Worm (Caenorhabditis elegans) whole organism, late embryonic: ENCODE data around the gene Y105C5A.26.
"Not testable (repeated sequence)": the region's sequence is repeated elsewhere in the genome, so short reads cannot be mapped to it uniquely, and the experiment has no call there.

ENCODE experiments used
- C08G9.2 ChIP-seq: sonication (generic microtip); optimal IDR thresholded peaks from 2 replicates; lab custom pipeline; 2016; ENCODE audit warnings: mild to moderate bottlenecking, missing genetic modification characterization, moderate library complexity, missing compliant biosample characterization
- C38D4.7 ChIP-seq: fragments of 200-800 bp; sonication (Bioruptor generic); optimal IDR thresholded peaks from 2 replicates; lab custom pipeline; 2018; ENCODE audit warnings: mild to moderate bottlenecking, missing genetic modification characterization, moderate library complexity, missing compliant biosample characterization
- F13H6.1 ChIP-seq: sonication (generic microtip); optimal IDR thresholded peaks from 2 replicates; lab custom pipeline; 2016; ENCODE audit warnings: missing genetic modification characterization, missing compliant biosample characterization
- K09A11.1 ChIP-seq: sonication (generic microtip); optimal IDR thresholded peaks from 2 replicates; lab custom pipeline; 2017; ENCODE audit warnings: antibody characterized with exemption, mild to moderate bottlenecking, missing genetic modification characterization, missing compliant biosample characterization; ENCODE audit not compliant: insufficient read depth
- T23F11.4 ChIP-seq: fragments of 200-800 bp; sonication (Bioruptor generic); optimal IDR thresholded peaks from 2 replicates; lab custom pipeline; 2018; ENCODE audit warnings: mild to moderate bottlenecking, missing genetic modification characterization, missing compliant biosample characterization
- ama-1 ChIP-seq: fragments of 150-350 bp; optimal IDR thresholded peaks from 2 replicates; lab custom pipeline; 2014
- ceh-14 ChIP-seq: sonication (generic microtip); optimal IDR thresholded peaks from 2 replicates; lab custom pipeline; 2016; ENCODE audit warnings: missing genotype, missing genetic modification characterization, missing compliant biosample characterization
- ceh-19 ChIP-seq: fragments of 200-800 bp; sonication (Bioruptor generic); optimal IDR thresholded peaks from 2 replicates; lab custom pipeline; 2018; ENCODE audit warnings: mild to moderate bottlenecking, missing genetic modification characterization, missing compliant biosample characterization
- ceh-22 ChIP-seq: sonication (generic microtip); optimal IDR thresholded peaks from 2 replicates; lab custom pipeline; 2017; ENCODE audit warnings: missing biosample characterization, missing genetic modification characterization
- ceh-31 ChIP-seq: sonication (generic microtip); optimal IDR thresholded peaks from 2 replicates; lab custom pipeline; 2016; ENCODE audit warnings: missing genetic modification characterization, missing compliant biosample characterization
- ceh-34 ChIP-seq: sonication (generic microtip); optimal IDR thresholded peaks from 2 replicates; lab custom pipeline; 2016; ENCODE audit warnings: mild to moderate bottlenecking, missing genetic modification characterization, missing compliant biosample characterization
- ceh-45 ChIP-seq: fragments of 200-800 bp; sonication (Bioruptor generic); IDR thresholded peaks from 2 replicates; pipeline ENCODE4 v1.3.6; 2022; ENCODE audit warnings: missing genetic modification reagents, missing genetic modification characterization, missing compliant biosample characterization
- ceh-6 ChIP-seq: fragments of 200-800 bp; sonication (Bioruptor generic); optimal IDR thresholded peaks from 2 replicates; lab custom pipeline; 2018; ENCODE audit warnings: mild to moderate bottlenecking, missing genetic modification characterization, missing compliant biosample characterization
- ceh-9 ChIP-seq: sonication (generic microtip); optimal IDR thresholded peaks from 2 replicates; lab custom pipeline; 2016; ENCODE audit warnings: mild to moderate bottlenecking, missing genetic modification characterization, inconsistent platforms, missing compliant biosample characterization
- elt-2 ChIP-seq: sonication (generic microtip); optimal IDR thresholded peaks from 2 replicates; lab custom pipeline; 2016; ENCODE audit warnings: missing genetic modification reagents, missing genetic modification characterization, missing compliant biosample characterization
- ets-4 ChIP-seq: sonication (generic microtip); optimal IDR thresholded peaks from 2 replicates; lab custom pipeline; 2016; ENCODE audit warnings: missing genetic modification characterization, missing compliant biosample characterization
- eyg-1 ChIP-seq: sonication (generic microtip); optimal IDR thresholded peaks from 2 replicates; lab custom pipeline; 2016; ENCODE audit warnings: missing genotype, missing genetic modification characterization, missing compliant biosample characterization
- fax-1 ChIP-seq: sonication (generic microtip); optimal IDR thresholded peaks from 2 replicates; lab custom pipeline; 2016; ENCODE audit warnings: missing genotype, missing genetic modification characterization, missing compliant biosample characterization
- gmeb-2 ChIP-seq: sonication (generic microtip); optimal IDR thresholded peaks from 2 replicates; lab custom pipeline; 2016; ENCODE audit warnings: missing genetic modification characterization, inconsistent platforms, missing compliant biosample characterization
- hlh-13 ChIP-seq: fragments of 200-800 bp; sonication (Bioruptor generic); optimal IDR thresholded peaks from 2 replicates; lab custom pipeline; 2018; ENCODE audit warnings: mild to moderate bottlenecking, missing genetic modification characterization, missing compliant biosample characterization
- hlh-15 ChIP-seq: sonication (generic microtip); optimal IDR thresholded peaks from 2 replicates; lab custom pipeline; 2016; ENCODE audit warnings: missing genetic modification characterization, missing compliant biosample characterization
- hlh-30 ChIP-seq: sonication (generic microtip); optimal IDR thresholded peaks from 2 replicates; lab custom pipeline; 2017; ENCODE audit warnings: antibody characterized with exemption, missing genetic modification characterization, missing compliant biosample characterization; ENCODE audit not compliant: insufficient read depth
- lim-6 ChIP-seq: sonication (generic microtip); optimal IDR thresholded peaks from 2 replicates; lab custom pipeline; 2016; ENCODE audit warnings: missing genetic modification characterization, missing compliant biosample characterization
- mec-3 ChIP-seq: sonication (generic microtip); optimal IDR thresholded peaks from 2 replicates; lab custom pipeline; 2016; ENCODE audit warnings: borderline replicate concordance, missing genetic modification characterization, missing compliant biosample characterization
- nfya-1 ChIP-seq: sonication (generic microtip); optimal IDR thresholded peaks from 2 replicates; lab custom pipeline; 2017; ENCODE audit warnings: missing genetic modification characterization, mild to moderate bottlenecking, missing compliant biosample characterization, antibody characterized with exemption, moderate library complexity
- odd-2 ChIP-seq: sonication (generic microtip); optimal IDR thresholded peaks from 2 replicates; lab custom pipeline; 2017; ENCODE audit warnings: antibody characterized with exemption, mild to moderate bottlenecking, missing genetic modification characterization, missing compliant biosample characterization
- pax-1 ChIP-seq: fragments of 150-350 bp; optimal IDR thresholded peaks from 2 replicates; lab custom pipeline; 2014; ENCODE audit warnings: missing biosample characterization, missing genetic modification characterization
- pha-2 ChIP-seq: sonication (generic microtip); optimal IDR thresholded peaks from 2 replicates; lab custom pipeline; 2017; ENCODE audit warnings: mild to moderate bottlenecking, missing genetic modification characterization, missing compliant biosample characterization
- pha-4 ChIP-seq: fragments of 150-350 bp; optimal IDR thresholded peaks from 2 replicates; lab custom pipeline; 2018; ENCODE audit warnings: missing biosample characterization, missing genetic modification reagents, missing genetic modification characterization
- pros-1 ChIP-seq: fragments of 150-350 bp; optimal IDR thresholded peaks from 2 replicates; lab custom pipeline; 2014; ENCODE audit warnings: missing biosample characterization, missing genetic modification reagents, missing genetic modification characterization
- rnt-1 ChIP-seq: sonication (generic microtip); optimal IDR thresholded peaks from 2 replicates; lab custom pipeline; 2016; ENCODE audit warnings: missing genetic modification characterization, missing compliant biosample characterization
- ttx-3 ChIP-seq: sonication (generic microtip); optimal IDR thresholded peaks from 2 replicates; lab custom pipeline; 2016; ENCODE audit warnings: missing genetic modification reagents, missing genetic modification characterization, missing compliant biosample characterization
- unc-55 ChIP-seq: sonication (generic microtip); optimal IDR thresholded peaks from 2 replicates; lab custom pipeline; 2017; ENCODE audit warnings: missing biosample characterization, missing genetic modification reagents, missing genetic modification characterization

Y105C5A.26 gene

ce11 chrIV:15681445-15681844 lies at the start of gene Y105C5A.26:
Gene Y105C5A.26, minus strand, starts transcription at chrIV:15681545.
- TF ChIP-seq pha-2 (tag; lab: Kevin White, UChicago); ceh-14; F13H6.1 (tag; lab: Kevin White, UChicago): not testable (repeated sequence)

DNA sequence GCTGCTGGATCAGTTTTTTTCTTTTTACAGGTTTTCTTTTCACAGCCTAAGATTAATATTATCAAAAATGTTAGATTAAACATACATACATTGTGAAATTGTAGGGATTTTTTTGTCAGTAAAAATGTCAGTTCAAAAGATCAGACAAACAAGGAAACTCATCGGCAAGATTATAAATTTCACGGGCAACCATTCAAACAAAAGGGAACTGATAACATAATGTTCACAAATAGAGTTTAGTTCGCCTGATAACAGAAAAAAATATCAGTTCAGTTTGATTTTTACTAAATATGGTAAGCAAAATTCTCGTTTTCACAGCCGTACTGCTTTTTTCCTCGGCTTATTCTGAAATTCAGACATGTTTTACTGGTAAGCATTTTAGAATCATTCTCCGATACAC lies 44.8 kb upstream of the Y105C5A.26 start:
- TF ChIP-seq eyg-1 (tag; lab: Kevin White, UChicago) (no peak), ceh-19 (GFP tag; lab: Kevin White, UChicago) (no peak), lim-6 (tag; lab: Kevin White, UChicago) (no peak), nfya-1 (tag; lab: Kevin White, UChicago) (no peak), C38D4.7 (GFP tag; lab: Kevin White, UChicago) (no peak), elt-2 (tag; lab: Kevin White, UChicago) (peak; percentile 47), ceh-45 (GFP tag; lab: Robert Waterston, UW) (no peak), ama-1 (lab: Kevin White, UChicago) (no peak)

DNA sequence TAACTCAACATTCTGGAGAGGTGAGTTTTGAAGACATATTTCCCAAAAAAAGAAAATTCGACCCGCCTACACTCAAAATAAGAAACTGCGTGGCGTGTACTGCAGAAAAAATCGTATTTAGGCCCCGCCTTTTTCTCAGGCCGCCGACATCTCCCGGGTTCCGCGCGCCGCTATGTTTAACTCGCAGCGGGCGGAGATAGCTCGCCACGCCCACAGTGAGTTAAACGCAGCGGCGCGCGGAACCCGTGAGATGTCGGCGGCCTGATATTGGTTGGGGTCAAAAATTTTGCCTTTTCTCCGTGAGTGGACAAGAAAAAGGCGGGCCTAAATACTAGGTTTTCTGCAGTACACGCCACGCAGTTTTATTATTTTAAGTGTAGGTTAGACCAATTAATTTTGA lies 37.1 kb upstream of the Y105C5A.26 start:
- TF ChIP-seq ceh-14 (no peak), lim-6 (tag; lab: Kevin White, UChicago) (no peak), pax-1 (tag; lab: Kevin White, UChicago) (no peak), T23F11.4 (GFP tag; lab: Kevin White, UChicago) (no peak), hlh-13 (no peak), pha-2 (tag; lab: Kevin White, UChicago) (no peak), hlh-30 (no peak), ceh-45 (GFP tag; lab: Robert Waterston, UW) (no peak), odd-2 (tag; lab: Kevin White, UChicago) (no peak), ceh-34 (no peak), rnt-1 (tag; lab: Kevin White, UChicago) (no peak), ttx-3 (no peak), F13H6.1 (tag; lab: Kevin White, UChicago) (no peak), K09A11.1 (tag; lab: Kevin White, UChicago) (no peak), ceh-6 (GFP tag; lab: Kevin White, UChicago) (no peak), fax-1 (tag; lab: Kevin White, UChicago) (no peak), ets-4 (tag; lab: Kevin White, UChicago) (no peak)

DNA sequence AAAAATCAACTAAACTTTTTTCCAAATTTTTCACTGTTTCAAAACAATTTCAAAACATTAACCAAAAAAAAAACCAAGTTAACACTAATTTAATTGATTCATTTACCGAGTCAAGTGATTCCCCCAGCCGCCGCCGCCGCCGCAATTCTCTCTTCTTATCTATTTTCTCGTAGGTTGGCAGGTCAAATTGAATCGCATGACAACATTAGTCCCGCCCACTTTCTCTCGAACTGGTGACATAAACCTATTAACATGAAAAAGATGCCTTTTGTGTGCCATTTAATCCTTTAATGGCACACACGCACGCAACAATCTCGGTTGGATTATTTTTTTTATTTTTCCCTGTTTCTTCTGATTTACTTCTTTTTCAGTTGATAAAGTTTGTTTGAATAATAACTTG lies 20.6 kb upstream of the Y105C5A.26 start:
- TF ChIP-seq gmeb-2 (tag; lab: Kevin White, UChicago) (no peak), K09A11.1 (tag; lab: Kevin White, UChicago) (no peak), odd-2 (tag; lab: Kevin White, UChicago) (no peak), ceh-19 (GFP tag; lab: Kevin White, UChicago) (no peak), ceh-9 (tag; lab: Kevin White, UChicago) (no peak), ceh-31 (tag; lab: Kevin White, UChicago) (no peak), ceh-14 (no peak), ttx-3 (no peak)
- TF ChIP-seq, all 69 proteins: peak for 0

DNA sequence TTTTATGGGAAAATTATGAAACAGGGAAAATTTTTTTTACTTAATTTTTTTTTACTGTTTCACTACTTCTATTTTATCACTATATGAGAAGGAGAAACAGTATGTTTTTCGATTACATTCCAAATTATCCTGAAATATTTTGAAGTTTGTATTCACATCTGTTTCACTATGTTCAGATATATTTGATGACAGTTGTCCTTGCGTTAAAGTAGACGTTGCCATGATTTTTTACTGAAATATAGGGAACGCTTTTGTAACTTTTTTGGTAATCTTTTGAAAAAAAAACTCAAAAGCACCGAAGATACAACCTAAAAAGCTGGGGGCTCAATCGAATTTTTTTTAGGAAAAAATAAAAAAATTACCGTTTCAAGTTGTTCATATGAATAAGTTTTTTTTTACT lies 20.1 kb upstream of the Y105C5A.26 start:
- TF ChIP-seq mec-3 (tag; lab: Kevin White, UChicago) (no peak), pros-1 (tag; lab: Kevin White, UChicago) (no peak), gmeb-2 (tag; lab: Kevin White, UChicago) (no peak), pha-4 (tag; lab: Kevin White, UChicago) (no peak), hlh-15 (tag; lab: Kevin White, UChicago) (no peak), C08G9.2 (no peak), nfya-1 (tag; lab: Kevin White, UChicago) (no peak), ceh-22 (tag; lab: Kevin White, UChicago) (no peak), unc-55 (GFP tag; lab: Kevin White, UChicago) (no peak), fax-1 (tag; lab: Kevin White, UChicago) (no peak)
